Worm (Caenorhabditis elegans): Measurements from ENCODE around the gene T20G5.12.

Gene T20G5.12

DNA sequence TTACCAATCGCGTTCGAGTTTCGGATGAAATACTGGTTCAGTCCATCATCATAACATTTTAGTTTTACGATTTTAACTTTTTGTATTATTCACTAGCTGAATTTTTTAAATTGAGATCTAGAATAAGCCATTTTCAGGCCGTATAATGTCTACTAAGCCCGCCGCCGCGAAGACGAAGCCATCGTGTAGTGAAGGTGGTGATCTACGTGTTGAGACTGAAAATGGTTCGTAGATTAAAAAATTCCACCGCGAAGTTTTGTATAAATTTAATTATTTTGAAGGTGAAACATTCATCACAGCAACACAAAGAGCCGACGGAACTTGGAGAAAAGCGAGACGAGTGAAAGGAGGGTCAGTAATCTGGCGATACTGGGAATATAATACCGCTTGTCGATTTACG is 8.3 kb downstream of the T20G5.12 start, which contains the start of gene T20G5.9:
T20G5.9 (plus strand) TSS at position 138 of the 400 bp plus-strand sequence.
- peak; percentile 7 for TF ChIP-seq ama-1 (optimal IDR thresholded peaks at IDR 0.05)
- TF ChIP-seq sdc-2 (tag; optimal IDR thresholded peaks at IDR 0.05), result no peak
- no peak for TF ChIP-seq nhr-232 (tag; optimal IDR thresholded peaks at IDR 0.05)
- TF ChIP-seq pag-3 (tag; optimal IDR thresholded peaks at IDR 0.05; ENCODE audit: borderline replicate concordance), result no peak

DNA sequence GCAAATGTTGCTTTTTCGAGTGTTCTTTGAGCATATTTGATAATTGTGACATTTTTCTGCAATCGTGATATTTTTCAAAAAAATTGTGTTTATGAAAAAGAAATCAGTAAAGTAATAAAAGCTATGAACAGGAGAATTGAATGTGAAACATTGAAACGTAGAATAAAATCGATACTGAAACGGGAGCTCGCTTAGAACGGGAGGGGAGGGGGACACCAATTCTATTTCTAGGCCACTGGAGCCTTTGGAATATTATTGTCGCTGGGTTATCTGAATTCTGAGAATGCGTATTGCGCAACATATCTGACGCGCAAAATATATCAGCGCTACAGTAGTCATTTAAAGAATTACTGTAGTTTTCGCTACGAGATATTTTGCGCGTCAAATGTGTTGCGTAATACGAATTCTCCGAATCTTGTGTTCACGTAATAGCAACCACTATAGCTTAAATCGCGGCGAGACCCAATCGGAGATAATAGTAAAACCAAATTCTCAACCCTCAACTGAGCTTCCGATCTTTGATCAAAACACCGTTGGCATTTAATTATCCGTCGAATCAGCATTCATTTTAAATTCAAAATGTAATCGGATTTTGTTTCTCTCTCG is 10.6 kb downstream of the T20G5.12 start, which contains the start of the genes blos-1 and best-18:
blos-1 (minus strand) TSS at position 58 of the 606 bp plus-strand sequence.
best-18 (plus strand) TSS at position 508 of the 606 bp plus-strand sequence.
- TF ChIP-seq ahr-1 (tag; optimal IDR thresholded peaks at IDR 0.05) (no peak), ceh-18 (tag; optimal IDR thresholded peaks at IDR 0.05) (no peak), ceh-48 (tag; optimal IDR thresholded peaks at IDR 0.05) (peak; percentile 64), unc-86 (tag; optimal IDR thresholded peaks at IDR 0.05) (no peak)

DNA sequence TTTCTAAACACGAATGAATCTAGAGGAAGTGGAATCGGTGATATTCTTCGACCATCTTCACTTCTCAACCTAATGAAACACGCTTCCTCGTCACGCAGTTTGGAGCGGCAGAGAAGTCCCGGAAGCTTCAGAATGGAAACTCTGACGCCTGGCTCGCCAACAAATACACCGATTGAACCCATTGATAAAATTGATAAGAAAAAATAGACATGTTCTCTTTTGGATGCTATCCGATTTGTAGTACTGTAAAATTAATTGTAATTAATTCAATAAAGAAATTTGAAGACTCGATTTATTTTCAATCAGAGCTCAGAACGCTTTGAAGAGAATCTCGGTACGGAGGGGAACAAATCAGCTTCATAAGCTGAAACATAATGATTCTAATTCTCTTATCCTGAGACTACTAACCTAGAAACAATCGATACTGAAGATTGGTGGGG is 13.2 kb downstream of the T20G5.12 start:
- TF ChIP-seq pha-2 (tag; optimal IDR thresholded peaks at IDR 0.05) (no peak), ama-1 (optimal IDR thresholded peaks at IDR 0.05) (peak; percentile 2)

DNA sequence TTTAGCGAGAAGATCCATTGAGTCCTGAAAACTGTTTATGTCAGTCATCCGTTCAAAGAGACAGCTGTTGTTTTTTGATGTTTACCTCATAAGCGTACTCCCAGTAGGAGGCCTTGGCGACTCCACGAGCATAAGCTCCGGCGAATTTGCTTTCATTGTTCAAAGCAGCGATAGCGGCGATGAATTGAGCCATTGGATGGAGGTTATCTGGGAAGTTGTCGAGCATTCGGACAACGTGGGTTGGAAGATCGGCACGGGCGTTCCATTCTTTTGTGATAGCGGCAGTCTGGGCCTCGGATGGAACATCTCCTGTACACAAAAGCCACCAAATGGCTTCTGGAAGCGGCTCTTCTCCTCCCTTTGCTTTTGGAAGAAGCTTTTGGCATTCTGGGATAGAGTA is 14.5 kb downstream of the T20G5.12 start:
- no peak for TF ChIP-seq ceh-48 (tag; optimal IDR thresholded peaks at IDR 0.05)
- no peak for TF ChIP-seq ceh-19 (GFP tag; optimal IDR thresholded peaks at IDR 0.05)
- TF ChIP-seq ceh-6 (GFP tag; optimal IDR thresholded peaks at IDR 0.05), result no peak
- TF ChIP-seq tbx-2 (tag; optimal IDR thresholded peaks at IDR 0.05), result no peak

DNA sequence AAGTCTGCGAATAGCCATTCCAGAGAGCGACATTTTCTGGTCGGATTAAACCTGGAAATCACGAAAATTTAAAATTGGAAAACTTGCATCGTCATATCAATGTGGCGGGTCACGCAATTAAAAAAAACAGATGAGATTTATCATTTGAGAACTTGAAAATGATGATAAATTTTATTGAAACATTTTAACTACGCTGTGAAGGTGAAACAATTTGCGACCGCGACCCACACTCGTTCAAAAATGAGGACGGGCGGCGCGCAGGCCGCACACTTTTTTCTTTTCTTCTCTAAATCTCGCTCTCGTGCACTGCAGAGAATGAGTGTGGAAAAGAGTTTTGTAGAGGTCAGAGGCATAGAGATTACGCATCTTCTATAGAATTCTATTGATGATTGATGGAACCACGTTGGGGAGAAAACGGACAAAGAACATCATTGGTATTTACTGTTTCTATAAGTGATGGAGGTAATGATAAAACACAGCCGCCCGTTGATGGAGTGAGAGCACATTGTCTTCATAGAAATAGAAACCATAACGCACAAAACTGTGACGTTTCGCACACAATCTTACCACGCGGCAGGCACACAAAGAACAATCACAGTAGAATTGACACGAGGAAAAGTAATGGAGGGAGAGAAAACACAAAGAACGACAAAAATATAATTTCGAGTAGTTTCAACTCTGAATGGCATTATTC is 15.3 kb downstream of the T20G5.12 start, which contains the start of gene cts-1:
cts-1 (minus strand) TSS at position 51 of the 694 bp plus-strand sequence.
- TF ChIP-seq elt-2 (tag; optimal IDR thresholded peaks at IDR 0.05) (peak; percentile 49), C38D4.7 (GFP tag; optimal IDR thresholded peaks at IDR 0.05) (no peak), ceh-18 (tag; optimal IDR thresholded peaks at IDR 0.05) (peak; percentile 72), tbx-2 (tag; optimal IDR thresholded peaks at IDR 0.05) (peak; percentile 74), hlh-30 (tag; optimal IDR thresholded peaks at IDR 0.05; ENCODE audit: insufficient read depth) (peak; percentile 3), hlh-8 (tag; optimal IDR thresholded peaks at IDR 0.05) (no peak), nfya-1 (tag; optimal IDR thresholded peaks at IDR 0.05) (peak; percentile 60), rnt-1 (tag; optimal IDR thresholded peaks at IDR 0.05) (peak; percentile 56), dve-1 (tag; optimal IDR thresholded peaks at IDR 0.05) (peak; percentile 48), unc-55 (GFP tag; optimal IDR thresholded peaks at IDR 0.05) (peak; percentile 10), K02D7.2 (tag; optimal IDR thresholded peaks at IDR 0.05) (no peak), F13H6.1 (tag; optimal IDR thresholded peaks at IDR 0.05) (peak; percentile 21), ref-2 (tag; optimal IDR thresholded peaks at IDR 0.05) (no peak), pqm-1 (tag; optimal IDR thresholded peaks at IDR 0.05) (peak; percentile 50), ets-4 (tag; optimal IDR thresholded peaks at IDR 0.05) (no peak)

DNA sequence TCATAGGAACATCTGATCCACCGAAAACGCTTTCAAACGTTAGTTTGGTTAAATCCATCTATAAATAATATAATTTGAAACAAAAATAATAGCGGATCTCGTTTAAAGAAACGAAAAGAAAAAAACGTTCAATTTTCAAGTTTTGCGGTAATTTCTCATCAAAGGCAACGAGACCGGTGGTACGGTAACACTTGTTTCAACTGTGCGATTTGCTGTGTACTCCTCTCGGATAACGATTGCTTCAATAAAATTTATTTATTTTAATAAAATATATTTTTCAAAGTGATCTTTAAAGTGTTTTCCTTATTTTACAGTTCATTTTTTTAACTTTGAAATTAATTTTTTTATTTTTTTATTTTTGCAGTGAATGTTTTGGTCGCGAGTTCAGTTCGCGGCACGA is 17.2 kb downstream of the T20G5.12 start, which contains the start of the genes rde-4 and cox-14:
rde-4 (minus strand) TSS at position 60 of the 400 bp plus-strand sequence.
cox-14 (plus strand) TSS at position 356 of the 400 bp plus-strand sequence.
- no peak for TF ChIP-seq madf-2 (tag; optimal IDR thresholded peaks at IDR 0.05)
- TF ChIP-seq sox-2 (GFP tag; IDR thresholded peaks at IDR 0.05), result no peak
- TF ChIP-seq gmeb-2 (tag; optimal IDR thresholded peaks at IDR 0.05), result no peak
- TF ChIP-seq fkh-6 (tag; optimal IDR thresholded peaks at IDR 0.05), result no peak
- TF ChIP-seq nhr-11 (tag; optimal IDR thresholded peaks at IDR 0.05), result no peak
- no peak for TF ChIP-seq ceh-48 (tag; optimal IDR thresholded peaks at IDR 0.05)
- no peak for TF ChIP-seq ceh-2 (tag; optimal IDR thresholded peaks at IDR 0.05)
- no peak for TF ChIP-seq rnt-1 (tag; optimal IDR thresholded peaks at IDR 0.05)
- TF ChIP-seq ceh-45 (GFP tag; IDR thresholded peaks at IDR 0.05), result no peak
- TF ChIP-seq nhr-232 (tag; optimal IDR thresholded peaks at IDR 0.05), result no peak
- TF ChIP-seq pax-1 (tag; optimal IDR thresholded peaks at IDR 0.05), result no peak
- no peak for TF ChIP-seq pat-9 (tag; optimal IDR thresholded peaks at IDR 0.05)
- TF ChIP-seq Y22D7AL.16 (tag; optimal IDR thresholded peaks at IDR 0.05), result no peak
- TF ChIP-seq ceh-14 (tag; optimal IDR thresholded peaks at IDR 0.05), result no peak
- no peak for TF ChIP-seq pag-3 (tag; optimal IDR thresholded peaks at IDR 0.05; ENCODE audit: borderline replicate concordance)
- no peak for TF ChIP-seq tbx-2 (tag; optimal IDR thresholded peaks at IDR 0.05)
- TF ChIP-seq ttx-3 (tag; optimal IDR thresholded peaks at IDR 0.05), result no peak
- TF ChIP-seq ceh-31 (tag; optimal IDR thresholded peaks at IDR 0.05), result peak; percentile 31
- TF ChIP-seq pros-1 (tag; optimal IDR thresholded peaks at IDR 0.05), result no peak
- peak; percentile 37 for TF ChIP-seq unc-42 (tag; optimal IDR thresholded peaks at IDR 0.05)
- peak; percentile 5 for TF ChIP-seq elt-2 (tag; optimal IDR thresholded peaks at IDR 0.05)
- no peak for TF ChIP-seq che-1 (tag; optimal IDR thresholded peaks at IDR 0.05)
- no peak for TF ChIP-seq sdc-2 (tag; optimal IDR thresholded peaks at IDR 0.05)

Data from whole organism, late embryonic.